Fruit fly (Drosophila melanogaster) whole organism, prepupa: Measurements from ENCODE around the gene TRAM.

ENCODE experiments used
- Blimp-1 ChIP-seq: fragments of 200-800 bp; sonication (Bioruptor generic); optimal IDR thresholded peaks from 3 replicates; lab custom pipeline; 2017; ENCODE audit warnings: missing biosample characterization, missing genetic modification characterization, mild to moderate bottlenecking, moderate library complexity, missing genetic modification reagents
- CG10631 ChIP-seq: fragments of 200-800 bp; sonication (Bioruptor generic); optimal IDR thresholded peaks from 2 replicates; lab custom pipeline; 2016; ENCODE audit warnings: missing biosample characterization, missing genetic modification characterization
- CG10669 ChIP-seq: fragments of 200-800 bp; sonication (Bioruptor generic); optimal IDR thresholded peaks from 3 replicates; lab custom pipeline; 2018; ENCODE audit warnings: missing biosample characterization, mild to moderate bottlenecking, missing genetic modification characterization, moderate library complexity
- CG11294 ChIP-seq: fragments of 200-800 bp; sonication (Bioruptor generic); IDR thresholded peaks from 2 replicates; pipeline ENCODE4 v1.3.6; 2022; ENCODE audit warnings: missing biosample characterization, missing genetic modification characterization
- CG11902 ChIP-seq: fragments of 200-800 bp; sonication (Bioruptor generic); optimal IDR thresholded peaks from 3 replicates; lab custom pipeline; 2016; ENCODE audit warnings: missing biosample characterization, missing genetic modification characterization
- CG15336 ChIP-seq: fragments of 200-800 bp; sonication (Bioruptor generic); IDR thresholded peaks from 2 replicates; pipeline ENCODE4 v1.3.6; 2022; ENCODE audit warnings: missing biosample characterization, missing genetic modification characterization
- CG32006 ChIP-seq: fragments of 200-800 bp; sonication (Bioruptor generic); optimal IDR thresholded peaks from 3 replicates; lab custom pipeline; 2017; ENCODE audit warnings: missing biosample characterization, mild to moderate bottlenecking, missing genetic modification characterization
- CG3919 ChIP-seq: fragments of 200-800 bp; sonication (Bioruptor generic); optimal IDR thresholded peaks from 3 replicates; lab custom pipeline; 2016; ENCODE audit warnings: missing biosample characterization, missing genetic modification characterization
- CG4318 ChIP-seq: fragments of 200-800 bp; sonication (Bioruptor generic); optimal IDR thresholded peaks from 3 replicates; lab custom pipeline; 2017; ENCODE audit warnings: missing biosample characterization, mild to moderate bottlenecking, missing genetic modification characterization
- CG6276 ChIP-seq: fragments of 200-800 bp; sonication (Bioruptor generic); optimal IDR thresholded peaks from 2 replicates; lab custom pipeline; 2017; ENCODE audit warnings: missing biosample characterization, mild to moderate bottlenecking, missing genetic modification characterization
- CG6792 ChIP-seq: fragments of 200-800 bp; sonication (Bioruptor generic); optimal IDR thresholded peaks from 3 replicates; lab custom pipeline; 2016; ENCODE audit warnings: missing biosample characterization, missing genetic modification characterization
- CG6808 ChIP-seq: fragments of 200-800 bp; sonication (Bioruptor generic); optimal IDR thresholded peaks from 3 replicates; lab custom pipeline; 2017; ENCODE audit warnings: missing biosample characterization, missing genetic modification characterization, mild to moderate bottlenecking, moderate library complexity, missing genetic modification reagents
- CG6854 ChIP-seq: fragments of 200-800 bp; sonication (Bioruptor generic); optimal IDR thresholded peaks from 2 replicates; lab custom pipeline; 2017; ENCODE audit warnings: missing biosample characterization, mild to moderate bottlenecking, missing genetic modification characterization
- CG7368 ChIP-seq: fragments of 200-800 bp; sonication (Bioruptor generic); optimal IDR thresholded peaks from 3 replicates; lab custom pipeline; 2016; ENCODE audit warnings: missing biosample characterization, missing genetic modification characterization
- CG8319 ChIP-seq: fragments of 200-800 bp; sonication (Bioruptor generic); optimal IDR thresholded peaks from 3 replicates; lab custom pipeline; 2016; ENCODE audit warnings: missing biosample characterization, missing genetic modification characterization
- CG8632 ChIP-seq: fragments of 200-800 bp; sonication (Bioruptor generic); optimal IDR thresholded peaks from 3 replicates; lab custom pipeline; 2016; ENCODE audit warnings: missing biosample characterization, missing genetic modification characterization
- CG9139 ChIP-seq: fragments of 200-800 bp; sonication (Bioruptor generic); optimal IDR thresholded peaks from 3 replicates; lab custom pipeline; 2017; ENCODE audit warnings: missing biosample characterization, mild to moderate bottlenecking, missing genetic modification characterization
- Eip75B ChIP-seq: fragments of 200-800 bp; sonication (Bioruptor generic); optimal IDR thresholded peaks from 3 replicates; lab custom pipeline; 2016; ENCODE audit warnings: missing biosample characterization, missing genetic modification characterization
- Eip78C ChIP-seq: fragments of 200-800 bp; sonication (Bioruptor generic); peaks from one replicate; lab custom pipeline; 2016; ENCODE audit warnings: missing biosample characterization, missing genetic modification characterization
- Ets21C ChIP-seq: fragments of 200-800 bp; sonication (Bioruptor generic); optimal IDR thresholded peaks from 3 replicates; lab custom pipeline; 2016; ENCODE audit warnings: missing biosample characterization, missing genetic modification characterization
- Gug ChIP-seq: fragments of 200-800 bp; sonication (Bioruptor generic); IDR thresholded peaks from 2 replicates; pipeline ENCODE4 v1.3.6; 2022; ENCODE audit warnings: missing biosample characterization, missing genetic modification characterization
- Hr39 ChIP-seq: fragments of 200-800 bp; sonication (Bioruptor generic); optimal IDR thresholded peaks from 2 replicates; lab custom pipeline; 2016; ENCODE audit warnings: missing biosample characterization, missing genetic modification characterization
- Hr4 ChIP-seq: fragments of 200-800 bp; sonication (Bioruptor generic); optimal IDR thresholded peaks from 3 replicates; lab custom pipeline; 2016; ENCODE audit warnings: missing biosample characterization, missing genetic modification characterization
- Met ChIP-seq: fragments of 200-800 bp; sonication (Bioruptor generic); optimal IDR thresholded peaks from 3 replicates; lab custom pipeline; 2016; ENCODE audit warnings: missing biosample characterization, missing genetic modification characterization
- Sox102F ChIP-seq: fragments of 200-800 bp; sonication (Bioruptor generic); optimal IDR thresholded peaks from 2 replicates; lab custom pipeline; 2016; ENCODE audit warnings: missing biosample characterization, mild to moderate bottlenecking, missing genetic modification characterization
- Sox14 ChIP-seq: fragments of 200-800 bp; sonication (Bioruptor generic); optimal IDR thresholded peaks from 3 replicates; lab custom pipeline; 2016; ENCODE audit warnings: missing biosample characterization, missing genetic modification characterization
- Sox15 ChIP-seq: fragments of 200-800 bp; sonication (Bioruptor generic); optimal IDR thresholded peaks from 3 replicates; lab custom pipeline; 2016; ENCODE audit warnings: missing biosample characterization, missing genetic modification characterization
- achi ChIP-seq: fragments of 200-800 bp; sonication (Bioruptor generic); optimal IDR thresholded peaks from 3 replicates; lab custom pipeline; 2016; ENCODE audit warnings: missing biosample characterization, missing genetic modification characterization
- acj6 ChIP-seq: fragments of 200-800 bp; sonication (Bioruptor generic); optimal IDR thresholded peaks from 3 replicates; lab custom pipeline; 2016; ENCODE audit warnings: missing biosample characterization, missing genetic modification characterization
- dac ChIP-seq: fragments of 200-800 bp; sonication (Bioruptor generic); optimal IDR thresholded peaks from 2 replicates; lab custom pipeline; 2017; ENCODE audit warnings: missing biosample characterization, mild to moderate bottlenecking, missing genetic modification characterization
- dsx ChIP-seq: fragments of 200-800 bp; optimal IDR thresholded peaks from 3 replicates; lab custom pipeline; 2019; ENCODE audit warnings: missing biosample characterization, mild to moderate bottlenecking, missing genetic modification characterization, moderate library complexity; ENCODE audit not compliant: poor library complexity, severe bottlenecking
- esn ChIP-seq: fragments of 200-800 bp; sonication (Bioruptor generic); optimal IDR thresholded peaks from 2 replicates; lab custom pipeline; 2016; ENCODE audit warnings: missing biosample characterization, mild to moderate bottlenecking, missing genetic modification characterization, moderate library complexity
- fd85E ChIP-seq: fragments of 200-800 bp; sonication (Bioruptor generic); optimal IDR thresholded peaks from 3 replicates; lab custom pipeline; 2016; ENCODE audit warnings: missing biosample characterization, missing genetic modification characterization
- lz ChIP-seq: fragments of 200-800 bp; sonication (Bioruptor generic); optimal IDR thresholded peaks from 3 replicates; lab custom pipeline; 2016; ENCODE audit warnings: missing biosample characterization, missing genetic modification characterization
- net ChIP-seq: fragments of 200-800 bp; sonication (Bioruptor generic); optimal IDR thresholded peaks from 3 replicates; lab custom pipeline; 2016; ENCODE audit warnings: missing biosample characterization, missing genetic modification characterization
- pdm3 ChIP-seq: fragments of 200-800 bp; sonication (Bioruptor generic); optimal IDR thresholded peaks from 3 replicates; lab custom pipeline; 2016; ENCODE audit warnings: missing biosample characterization, missing genetic modification characterization
- salr ChIP-seq, 2 experiments: fragments of 200-800 bp; sonication (Bioruptor generic); optimal IDR thresholded peaks; 3 replicates each; lab custom pipeline; 2016 to 2018; ENCODE audit warnings: missing biosample characterization in 2 of 2, missing genetic modification characterization in 2 of 2, mild to moderate bottlenecking in 1 of 2
- spab ChIP-seq: fragments of 200-800 bp; sonication (Bioruptor generic); optimal IDR thresholded peaks from 2 replicates; lab custom pipeline; 2017; ENCODE audit warnings: missing biosample characterization, mild to moderate bottlenecking, missing genetic modification characterization, missing genetic modification reagents
- svp ChIP-seq: fragments of 200-800 bp; sonication (Bioruptor generic); peaks from one replicate; lab custom pipeline; 2016; ENCODE audit warnings: missing biosample characterization, missing genetic modification characterization
- topi ChIP-seq: fragments of 200-800 bp; sonication (Bioruptor generic); optimal IDR thresholded peaks from 3 replicates; lab custom pipeline; 2016; ENCODE audit warnings: missing biosample characterization, missing genetic modification characterization
- vri ChIP-seq: fragments of 200-800 bp; sonication (Bioruptor generic); optimal IDR thresholded peaks from 3 replicates; lab custom pipeline; 2016; ENCODE audit warnings: missing biosample characterization, mild to moderate bottlenecking, missing genetic modification characterization

The TRAM gene

dm6 chrX:930048-930800 lies 4.8 kb upstream of the TRAM start, which contains the start of gene CG3708:
Gene CG3708 (minus strand): TSS chrX:930098.
- no peak for TF ChIP-seq CG4318 (GFP tag; lab: Kevin White, UChicago)
- TF ChIP-seq CG6792 (GFP tag; lab: Kevin White, UChicago), result no peak
- no peak for TF ChIP-seq Eip78C (GFP tag; lab: Kevin White, UChicago)
- no peak for TF ChIP-seq CG10631 (GFP tag; lab: Kevin White, UChicago)
- no peak for TF ChIP-seq CG11902 (GFP tag; lab: Kevin White, UChicago)
- TF ChIP-seq Ets21C (GFP tag; lab: Kevin White, UChicago), result no peak
- TF ChIP-seq salr (GFP tag; optimal IDR thresholded peaks at IDR 0.05; lab: Kevin White, UChicago), result no peak
- no peak for TF ChIP-seq CG6276
- no peak for TF ChIP-seq CG10669
- no peak for TF ChIP-seq lz (GFP tag; lab: Kevin White, UChicago)
- no peak for TF ChIP-seq fd85E
- no peak for TF ChIP-seq Sox102F (GFP tag; lab: Kevin White, UChicago)
- TF ChIP-seq CG32006 (GFP tag; lab: Kevin White, UChicago), result no peak
- TF ChIP-seq CG15336 (GFP tag; lab: Robert Waterston, UW), result no peak
- no peak for TF ChIP-seq dac
- no peak for TF ChIP-seq Met
- TF ChIP-seq svp, result no peak
- no peak for TF ChIP-seq CG6854
- no peak for TF ChIP-seq Sox15
- no peak for TF ChIP-seq pdm3 (GFP tag; lab: Kevin White, UChicago)

DNA sequence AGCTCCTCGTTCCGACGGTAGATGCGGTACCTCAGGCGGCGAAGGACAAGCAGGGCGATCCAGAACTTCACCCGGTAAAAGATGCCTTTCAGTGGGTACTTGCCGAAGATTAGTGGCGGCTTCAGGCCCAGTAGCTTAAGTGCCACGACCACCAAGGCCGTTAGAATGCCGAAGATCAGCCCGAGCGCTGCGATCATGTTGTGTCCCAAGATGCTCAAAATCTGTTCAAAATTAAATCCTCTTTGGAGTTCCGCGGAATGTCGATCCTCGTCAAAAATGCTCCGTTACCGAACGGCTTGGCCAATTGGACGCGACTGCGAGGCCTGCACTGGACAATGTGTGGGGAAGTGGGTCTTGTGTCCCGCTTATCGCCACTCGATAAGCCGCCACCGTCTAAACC lies 2.9 kb upstream of the TRAM start, which contains the start of the genes CG32815 and CG3706:
TSS of gene CG32815 (plus strand) at position 301 of the 400 bp plus-strand sequence.
TSS of gene CG3706 (minus strand) at position 310 of the 400 bp plus-strand sequence.
- TF ChIP-seq spab (GFP tag; lab: Kevin White, UChicago) (no peak), CG6792 (GFP tag; lab: Kevin White, UChicago) (no peak), CG8319 (GFP tag; lab: Kevin White, UChicago) (no peak), CG32006 (GFP tag; lab: Kevin White, UChicago) (no peak), acj6 (GFP tag; lab: Kevin White, UChicago) (no peak), achi (no peak), pdm3 (GFP tag; lab: Kevin White, UChicago) (no peak), Gug (GFP tag; lab: Robert Waterston, UW) (no peak), CG11294 (no peak), Eip75B (GFP tag; lab: Kevin White, UChicago) (no peak), Eip78C (GFP tag; lab: Kevin White, UChicago) (no peak), topi (GFP tag; lab: Kevin White, UChicago) (no peak), CG7368 (no peak), CG3919 (GFP tag; lab: Kevin White, UChicago) (no peak)

dm6 chrX:932859-933258 lies 2.2 kb upstream of the TRAM start:
- TF ChIP-seq Hr4 (GFP tag; lab: Kevin White, UChicago), result no peak

DNA sequence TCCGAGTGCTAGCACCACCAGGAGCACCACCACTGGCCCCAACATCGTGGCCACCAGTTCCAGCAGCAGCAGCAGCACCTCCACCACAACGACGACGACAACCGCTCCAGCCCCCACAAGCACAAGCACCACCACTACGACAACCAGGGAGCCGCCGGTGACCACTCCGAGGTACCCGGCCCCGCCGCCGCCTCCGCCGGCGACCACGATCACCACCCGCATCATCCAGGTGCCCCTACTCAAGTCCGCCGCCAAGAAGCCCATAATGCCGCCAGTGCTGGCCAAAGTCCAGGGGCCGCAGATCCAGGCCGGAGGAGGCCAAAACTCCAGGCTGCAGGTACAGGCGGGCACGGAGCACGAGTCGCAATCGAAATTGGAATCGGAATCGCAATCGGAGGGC lies 1.0 kb upstream of the TRAM start:
- no peak for TF ChIP-seq esn
- no peak for TF ChIP-seq fd85E
- TF ChIP-seq CG6854, result no peak
- TF ChIP-seq CG10631 (GFP tag; lab: Kevin White, UChicago), result no peak
- TF ChIP-seq net (GFP tag; lab: Kevin White, UChicago), result no peak
- TF ChIP-seq, all 60 proteins: peak for 0

- TF ChIP-seq CG6808 (GFP tag; lab: Kevin White, UChicago) (no peak), Blimp-1 (no peak), CG9139 (GFP tag; lab: Kevin White, UChicago) (no peak), CG6792 (GFP tag; lab: Kevin White, UChicago) (no peak), svp (no peak), dsx (GFP tag; lab: Kevin White, UChicago) (no peak), CG8632 (GFP tag; lab: Kevin White, UChicago) (no peak), Sox14 (GFP tag; lab: Kevin White, UChicago) (no peak), topi (GFP tag; lab: Kevin White, UChicago) (no peak), vri (GFP tag; lab: Kevin White, UChicago) (no peak), Hr39 (GFP tag; lab: Kevin White, UChicago) (no peak), pdm3 (GFP tag; lab: Kevin White, UChicago) (no peak)
Observed at dm6 chrX:935901-936207, 822 bp downstream of the TRAM start.
